Worm (Caenorhabditis elegans): ENCODE data around the gene cca-1.

- TF ChIP-seq elt-3 (tag; optimal IDR thresholded peaks at IDR 0.05): no peak
- no peak for TF ChIP-seq nhr-11 (tag; optimal IDR thresholded peaks at IDR 0.05)
- no peak for TF ChIP-seq mdl-1 (tag; optimal IDR thresholded peaks at IDR 0.05)
Observed at ce11 chrX:7916076-7916475, 40.3 kb upstream of the cca-1 start.
